Fruit fly (Drosophila melanogaster): ENCODE data around the gene Nep5.

- TF ChIP-seq psq (GFP tag; optimal IDR thresholded peaks at IDR 0.05) = no peak
- no peak for TF ChIP-seq N (GFP tag; optimal IDR thresholded peaks at IDR 0.05)
- TF ChIP-seq OdsH (GFP tag; optimal IDR thresholded peaks at IDR 0.05) = no peak
- no peak for TF ChIP-seq fru (GFP tag; optimal IDR thresholded peaks at IDR 0.05)
These were observed 14.4 kb downstream of the Nep5 start for dm6 chr3R:27049549-27049948.
